Fruit fly (Drosophila melanogaster) whole organism, prepupa: ENCODE measurements around the gene Cyp4ae1.
A peak's percentile ranks its signal among the peaks of the same experiment; 100 is the strongest.

ENCODE experiments used
- CG6792 ChIP-seq: fragments of 200-800 bp; sonication (Bioruptor generic); optimal IDR thresholded peaks from 3 replicates; lab custom pipeline; 2016; ENCODE audit warnings: missing biosample characterization, missing genetic modification characterization
- Eip78C ChIP-seq: fragments of 200-800 bp; sonication (Bioruptor generic); peaks from one replicate; lab custom pipeline; 2016; ENCODE audit warnings: missing biosample characterization, missing genetic modification characterization
- Lpt ChIP-seq: fragments of 200-800 bp; sonication (Bioruptor generic); optimal IDR thresholded peaks from 3 replicates; lab custom pipeline; 2016; ENCODE audit warnings: missing biosample characterization, missing genetic modification characterization
- Sox102F ChIP-seq: fragments of 200-800 bp; sonication (Bioruptor generic); optimal IDR thresholded peaks from 2 replicates; lab custom pipeline; 2016; ENCODE audit warnings: missing biosample characterization, mild to moderate bottlenecking, missing genetic modification characterization
- acj6 ChIP-seq: fragments of 200-800 bp; sonication (Bioruptor generic); optimal IDR thresholded peaks from 3 replicates; lab custom pipeline; 2016; ENCODE audit warnings: missing biosample characterization, missing genetic modification characterization
- pdm3 ChIP-seq: fragments of 200-800 bp; sonication (Bioruptor generic); optimal IDR thresholded peaks from 3 replicates; lab custom pipeline; 2016; ENCODE audit warnings: missing biosample characterization, missing genetic modification characterization

DNA sequence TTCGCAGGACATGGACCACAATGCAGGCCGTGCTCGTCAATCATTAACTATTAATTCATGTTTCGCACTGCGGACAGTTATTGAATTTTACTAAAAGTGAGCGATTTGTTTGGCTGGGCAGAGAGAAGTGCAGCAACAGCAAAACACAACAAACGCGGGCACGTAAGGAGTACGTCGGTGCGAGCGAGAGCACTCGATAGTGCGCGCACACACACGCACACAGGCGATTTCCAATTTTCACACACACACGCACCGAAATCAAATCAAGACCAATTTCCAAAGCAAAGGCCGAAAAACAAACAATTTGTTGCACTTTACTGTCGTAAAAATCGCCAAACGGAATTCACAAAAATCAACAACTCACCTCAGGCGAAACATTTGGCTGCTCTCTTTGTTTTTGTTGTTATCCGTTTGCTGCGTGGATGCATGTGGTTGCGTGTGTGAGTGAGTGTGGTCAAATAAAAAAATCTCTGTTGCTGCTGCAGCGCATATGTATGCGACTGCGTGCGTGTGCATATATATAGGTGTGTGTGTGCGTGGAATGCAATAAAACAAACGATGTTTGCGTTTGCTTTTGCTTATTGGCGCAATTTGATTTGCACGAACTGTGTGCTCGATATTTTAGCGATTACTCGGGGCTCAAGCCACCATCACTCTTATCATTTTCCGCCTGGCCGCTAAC, 20.7 kb upstream of the Cyp4ae1 start:
- TF ChIP-seq Sox102F (GFP tag; lab: Kevin White, UChicago) (no peak), acj6 (no peak), pdm3 (GFP tag; lab: Kevin White, UChicago) (no peak), CG6792 (no peak), Lpt (GFP tag; lab: Kevin White, UChicago) (no peak), Eip78C (GFP tag; lab: Kevin White, UChicago) (peak; percentile 22)
